Fruit fly (Drosophila melanogaster): ENCODE data around the gene Atg17.
A peak's percentile ranks its signal among the peaks of the same experiment; 100 is the strongest.

The Atg17 gene

dm6 chr3R:5682921-5683748 lies 13.6 kb downstream of the Atg17 start:
- TF ChIP-seq Sox102F (GFP tag; optimal IDR thresholded peaks at IDR 0.05) (no peak), CG8632 (GFP tag; optimal IDR thresholded peaks at IDR 0.05) (no peak), salr (GFP tag; optimal IDR thresholded peaks at IDR 0.05) (peak in 1 of 2 experiments; percentile 74), Ets21C (GFP tag; optimal IDR thresholded peaks at IDR 0.05) (no peak), eg (GFP tag; IDR thresholded peaks at IDR 0.05) (peak; percentile 89), Lpt (GFP tag; optimal IDR thresholded peaks at IDR 0.05) (peak; percentile 89), CG6163 (GFP tag; IDR thresholded peaks at IDR 0.05) (peak; percentile 75), CG11902 (GFP tag; optimal IDR thresholded peaks at IDR 0.05) (no peak), CG6276 (GFP tag; optimal IDR thresholded peaks at IDR 0.05) (peak; percentile 91), esn (GFP tag; optimal IDR thresholded peaks at IDR 0.05) (peak; percentile 40), vri (GFP tag; optimal IDR thresholded peaks at IDR 0.05) (no peak), CG6792 (GFP tag; optimal IDR thresholded peaks at IDR 0.05) (no peak), ss (GFP tag; optimal IDR thresholded peaks at IDR 0.05) (peak in 1 of 2 experiments; percentile 84), topi (GFP tag; optimal IDR thresholded peaks at IDR 0.05) (no peak), CG8319 (GFP tag; optimal IDR thresholded peaks at IDR 0.05) (no peak), CG11294 (GFP tag; IDR thresholded peaks at IDR 0.05) (peak; percentile 44; the same call in 1 of the 2 replicates), Hr39 (GFP tag; optimal IDR thresholded peaks at IDR 0.05) (no peak), CG1621 (tag; optimal IDR thresholded peaks at IDR 0.05) (no peak), Gug (GFP tag; IDR thresholded peaks at IDR 0.05) (peak; percentile 55), dac (GFP tag; optimal IDR thresholded peaks at IDR 0.05) (peak; percentile 78), cyc (GFP tag; optimal IDR thresholded peaks at IDR 0.05) (no peak), CG3919 (GFP tag; optimal IDR thresholded peaks at IDR 0.05) (peak; percentile 75), Sox14 (GFP tag; optimal IDR thresholded peaks at IDR 0.05) (peak; percentile 67), achi (GFP tag; optimal IDR thresholded peaks at IDR 0.05) (peak; percentile 70), CG10669 (GFP tag; optimal IDR thresholded peaks at IDR 0.05) (no peak), Eip75B (GFP tag; optimal IDR thresholded peaks at IDR 0.05) (peak; percentile 53), CG6808 (GFP tag; optimal IDR thresholded peaks at IDR 0.05) (no peak), svp (GFP tag) (no peak), dsx (GFP tag; optimal IDR thresholded peaks at IDR 0.05; ENCODE audit: poor library complexity, severe bottlenecking) (no peak), Eip78C (GFP tag) (peak; percentile 92), Ets96B (tag; optimal IDR thresholded peaks at IDR 0.05) (no peak), lz (GFP tag; optimal IDR thresholded peaks at IDR 0.05) (peak; percentile 34), Smox (GFP tag; optimal IDR thresholded peaks at IDR 0.05) (no peak), OdsH (GFP tag; optimal IDR thresholded peaks at IDR 0.05) (peak; percentile 70), CG34406 (GFP tag; optimal IDR thresholded peaks at IDR 0.05) (no peak), CG11762 (GFP tag; optimal IDR thresholded peaks at IDR 0.05; ENCODE audit: insufficient read depth) (peak; percentile 41), CG3032 (tag; optimal IDR thresholded peaks at IDR 0.05) (no peak), Eip93F (GFP tag; optimal IDR thresholded peaks at IDR 0.05) (no peak), CG31627 (GFP tag; optimal IDR thresholded peaks at IDR 0.05) (peak; percentile 7), Sox15 (GFP tag; optimal IDR thresholded peaks at IDR 0.05) (no peak), Hr4 (GFP tag; optimal IDR thresholded peaks at IDR 0.05) (peak; percentile 94), Met (GFP tag; optimal IDR thresholded peaks at IDR 0.05) (no peak), acj6 (GFP tag; optimal IDR thresholded peaks at IDR 0.05) (peak; percentile 59), CG4318 (GFP tag; optimal IDR thresholded peaks at IDR 0.05) (peak; percentile 86), spab (GFP tag; optimal IDR thresholded peaks at IDR 0.05) (no peak), CG10631 (GFP tag; optimal IDR thresholded peaks at IDR 0.05) (peak; percentile 53), CG8119 (GFP tag; IDR thresholded peaks at IDR 0.05) (peak; percentile 91), CG9139 (GFP tag; optimal IDR thresholded peaks at IDR 0.05) (no peak), pdm3 (GFP tag; optimal IDR thresholded peaks at IDR 0.05) (peak; percentile 64), fd59A (GFP tag; optimal IDR thresholded peaks at IDR 0.05) (no peak), Hr38 (GFP tag; optimal IDR thresholded peaks at IDR 0.05) (no peak)
